Fruit fly (Drosophila melanogaster) whole organism, adult: ENCODE measurements around the gene CG31038.

Source experiments
- CG12768 ChIP-seq: fragments of 200-800 bp; sonication (Bioruptor generic); optimal IDR thresholded peaks from 2 replicates; lab custom pipeline; 2017; ENCODE audit warnings: missing biosample characterization, missing genetic modification characterization, mild to moderate bottlenecking, moderate library complexity, missing genetic modification reagents
- CG14711 ChIP-seq: fragments of 200-800 bp; sonication (Bioruptor generic); optimal IDR thresholded peaks from 2 replicates; lab custom pipeline; 2018; ENCODE audit warnings: missing biosample characterization, mild to moderate bottlenecking, missing genetic modification characterization, moderate library complexity
- CG1620 ChIP-seq: fragments of 200-800 bp; sonication (Bioruptor generic); optimal IDR thresholded peaks from 2 replicates; lab custom pipeline; 2016; ENCODE audit warnings: missing biosample characterization, missing genetic modification characterization
- CG33017 ChIP-seq: fragments of 200-800 bp; sonication (Bioruptor generic); optimal IDR thresholded peaks from 2 replicates; lab custom pipeline; 2018; ENCODE audit warnings: missing biosample characterization, mild to moderate bottlenecking, missing genetic modification characterization, moderate library complexity
- CG5204 ChIP-seq: fragments of 200-800 bp; sonication (Bioruptor generic); optimal IDR thresholded peaks from 2 replicates; lab custom pipeline; 2016; ENCODE audit warnings: missing biosample characterization, missing genetic modification characterization
- CG7045 ChIP-seq: fragments of 200-800 bp; sonication (Bioruptor generic); optimal IDR thresholded peaks from 2 replicates; lab custom pipeline; 2017; ENCODE audit warnings: missing biosample characterization, mild to moderate bottlenecking, missing genetic modification characterization
- CG7101 ChIP-seq: fragments of 200-800 bp; sonication (Bioruptor generic); optimal IDR thresholded peaks from 2 replicates; lab custom pipeline; 2018; ENCODE audit warnings: missing biosample characterization, mild to moderate bottlenecking, missing genetic modification characterization, moderate library complexity
- Clk ChIP-seq: fragments of 200-800 bp; sonication (Bioruptor generic); optimal IDR thresholded peaks from 2 replicates; lab custom pipeline; 2017; ENCODE audit warnings: missing biosample characterization, missing genetic modification characterization
- Crg-1 ChIP-seq: fragments of 200-800 bp; sonication (Bioruptor generic); optimal IDR thresholded peaks from 2 replicates; lab custom pipeline; 2016; ENCODE audit warnings: missing biosample characterization, missing genetic modification characterization
- Hr96 ChIP-seq: fragments of 200-800 bp; sonication (Bioruptor generic); optimal IDR thresholded peaks from 2 replicates; lab custom pipeline; 2016; ENCODE audit warnings: missing biosample characterization, missing genetic modification characterization
- Mnt ChIP-seq: fragments of 200-800 bp; sonication (Bioruptor generic); optimal IDR thresholded peaks from 2 replicates; lab custom pipeline; 2016; ENCODE audit warnings: missing biosample characterization, mild to moderate bottlenecking, missing genetic modification characterization
- bab1 ChIP-seq: fragments of 200-800 bp; sonication (Bioruptor generic); optimal IDR thresholded peaks from 3 replicates; lab custom pipeline; 2019; ENCODE audit warnings: missing biosample characterization, mild to moderate bottlenecking, missing genetic modification characterization, moderate library complexity
- cic ChIP-seq: fragments of 200-800 bp; sonication (Bioruptor generic); optimal IDR thresholded peaks from 2 replicates; lab custom pipeline; 2017; ENCODE audit warnings: missing biosample characterization, mild to moderate bottlenecking, missing genetic modification characterization, moderate library complexity
- cnc ChIP-seq, 2 experiments: fragments of >200 bp; optimal IDR thresholded peaks; 2 replicates each; lab custom pipeline; 2017
- kay ChIP-seq: fragments of 200-800 bp; sonication (Bioruptor generic); peaks from one replicate; lab custom pipeline; 2016; ENCODE audit warnings: missing biosample characterization, missing genetic modification characterization, borderline replicate concordance
- ovo ChIP-seq: fragments of 200-800 bp; sonication (Bioruptor generic); optimal IDR thresholded peaks from 2 replicates; lab custom pipeline; 2016; ENCODE audit warnings: missing biosample characterization, missing genetic modification characterization
- pad ChIP-seq: fragments of 200-800 bp; sonication (Bioruptor generic); optimal IDR thresholded peaks from 3 replicates; lab custom pipeline; 2017; ENCODE audit warnings: missing biosample characterization, missing genetic modification characterization, mild to moderate bottlenecking, moderate library complexity, missing genetic modification reagents
- tj ChIP-seq: fragments of 200-800 bp; sonication (Bioruptor generic); optimal IDR thresholded peaks from 3 replicates; lab custom pipeline; 2017; ENCODE audit warnings: missing biosample characterization, mild to moderate bottlenecking, missing genetic modification characterization, moderate library complexity
- toe ChIP-seq: fragments of 200-800 bp; sonication (Bioruptor generic); optimal IDR thresholded peaks from 2 replicates; lab custom pipeline; 2016; ENCODE audit warnings: missing biosample characterization, missing genetic modification characterization

The CG31038 gene

DNA sequence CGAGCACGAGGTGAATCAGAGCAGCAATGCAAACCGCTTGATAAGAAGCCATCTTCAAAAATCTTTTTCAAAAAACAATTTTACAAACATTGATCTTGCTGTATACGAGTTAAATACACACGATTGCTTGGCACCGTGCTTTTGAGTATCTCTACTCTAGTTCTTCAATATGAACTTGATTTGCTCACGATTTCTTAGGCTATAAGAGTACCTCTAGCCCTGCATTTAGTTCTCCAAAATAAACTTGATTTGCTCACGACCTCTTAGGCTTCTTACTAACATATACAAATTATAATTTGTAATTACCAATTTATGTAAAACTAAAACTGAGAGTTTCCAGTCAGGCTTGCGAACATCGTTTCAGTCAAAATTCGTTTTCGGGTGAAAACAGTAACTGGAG lies 40.7 kb upstream of the CG31038 start, which contains the start of gene CG42592:
CG42592 (minus strand) TSS at position 101 of the 400 bp plus-strand sequence.
- TF ChIP-seq CG12768 (GFP tag; lab: Kevin White, UChicago) (no peak), Mnt (GFP tag; lab: Kevin White, UChicago) (no peak), toe (GFP tag; lab: Kevin White, UChicago) (no peak), cnc (optimal IDR thresholded peaks at IDR 0.05; lab: Kevin White, UChicago) (no peak), pad (GFP tag; lab: Kevin White, UChicago) (no peak), bab1 (GFP tag; lab: Kevin White, UChicago) (no peak), CG5204 (GFP tag; lab: Kevin White, UChicago) (no peak), Clk (GFP tag; lab: Kevin White, UChicago) (no peak), CG7101 (no peak), CG14711 (tag; lab: Kevin White, UChicago) (no peak), kay (GFP tag; lab: Kevin White, UChicago) (no peak)

DNA sequence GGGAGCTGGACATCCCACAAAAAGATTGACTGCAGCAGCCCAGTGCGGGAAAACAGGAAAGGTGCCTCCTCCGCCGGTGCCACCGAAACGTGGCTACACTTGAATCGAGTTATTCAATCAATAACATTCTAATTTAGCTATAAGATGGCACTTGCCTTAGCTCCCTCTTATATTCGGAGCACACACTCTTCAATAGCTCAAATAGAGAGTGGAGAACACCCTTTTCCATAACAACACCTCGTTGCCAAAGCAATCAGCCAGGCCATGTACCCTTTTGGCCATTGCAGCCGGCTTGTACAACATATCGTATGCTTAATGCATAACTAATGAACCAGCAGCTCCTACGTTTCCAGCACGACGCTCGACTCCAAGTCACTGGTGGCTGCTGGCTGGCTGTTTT lies 39.1 kb upstream of the CG31038 start:
- no peak for TF ChIP-seq toe (GFP tag; lab: Kevin White, UChicago)

DNA sequence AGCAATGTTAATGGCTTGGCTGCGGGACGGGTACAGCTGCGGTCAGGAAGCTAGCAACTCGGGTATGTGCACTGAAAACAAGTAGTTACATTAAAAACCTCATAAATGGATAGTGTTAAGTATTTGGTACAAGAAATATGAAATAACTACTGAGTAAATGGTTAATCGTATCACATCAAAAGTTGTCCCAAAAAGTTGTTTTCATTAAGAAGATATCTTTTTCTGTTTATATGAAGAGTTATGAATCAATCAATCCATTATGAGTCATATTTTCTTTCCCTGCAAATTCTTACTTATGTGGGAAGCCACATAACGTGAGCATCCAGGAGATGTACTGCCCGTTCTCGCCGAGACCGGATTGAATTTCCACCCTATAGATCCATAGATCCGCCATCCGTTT lies 38.1 kb upstream of the CG31038 start:
- TF ChIP-seq Clk (GFP tag; lab: Kevin White, UChicago) (no peak), CG7101 (no peak), CG12768 (GFP tag; lab: Kevin White, UChicago) (no peak), bab1 (GFP tag; lab: Kevin White, UChicago) (no peak), CG14711 (tag; lab: Kevin White, UChicago) (no peak), CG33017 (tag; lab: Kevin White, UChicago) (no peak), Crg-1 (GFP tag; lab: Kevin White, UChicago) (no peak), cnc (optimal IDR thresholded peaks at IDR 0.05; lab: Kevin White, UChicago) (no peak), ovo (GFP tag; lab: Kevin White, UChicago) (no peak), Hr96 (GFP tag; lab: Kevin White, UChicago) (no peak), pad (GFP tag; lab: Kevin White, UChicago) (no peak), Mnt (GFP tag; lab: Kevin White, UChicago) (no peak), toe (GFP tag; lab: Kevin White, UChicago) (no peak), CG1620 (GFP tag; lab: Kevin White, UChicago) (no peak)

DNA sequence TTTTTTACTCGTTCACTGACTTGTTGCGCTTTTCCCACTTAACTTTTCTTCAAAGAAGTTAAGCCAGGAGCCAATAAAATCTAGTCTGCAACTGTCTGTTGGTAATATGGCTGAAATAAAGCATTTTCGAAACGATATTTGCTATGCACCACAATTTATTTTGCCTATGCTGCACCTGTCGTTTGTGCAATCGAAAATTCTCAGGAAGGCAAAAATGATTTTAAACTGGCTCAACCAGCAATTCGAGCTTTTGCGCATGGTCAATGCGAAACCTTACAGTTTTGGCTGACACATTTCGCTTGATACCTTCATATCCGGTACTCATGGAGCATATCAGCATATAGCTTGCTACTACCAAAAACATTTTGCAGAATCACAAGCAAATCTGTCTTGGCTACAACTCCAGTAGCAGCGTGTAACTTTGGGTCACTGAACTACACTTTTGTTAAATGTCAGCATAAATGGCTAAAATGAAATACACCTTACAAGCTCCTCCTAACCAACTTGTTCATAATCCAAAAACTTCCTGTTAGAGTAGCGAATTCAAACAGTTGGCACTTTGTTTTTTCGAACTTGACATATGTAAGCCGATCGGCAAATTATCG lies 37.0 kb upstream of the CG31038 start:
- TF ChIP-seq cic (GFP tag; lab: Kevin White, UChicago) (no peak), Crg-1 (GFP tag; lab: Kevin White, UChicago) (no peak), CG12768 (GFP tag; lab: Kevin White, UChicago) (no peak), tj (GFP tag; lab: Kevin White, UChicago) (peak; percentile 95), bab1 (GFP tag; lab: Kevin White, UChicago) (peak; percentile 56)

DNA sequence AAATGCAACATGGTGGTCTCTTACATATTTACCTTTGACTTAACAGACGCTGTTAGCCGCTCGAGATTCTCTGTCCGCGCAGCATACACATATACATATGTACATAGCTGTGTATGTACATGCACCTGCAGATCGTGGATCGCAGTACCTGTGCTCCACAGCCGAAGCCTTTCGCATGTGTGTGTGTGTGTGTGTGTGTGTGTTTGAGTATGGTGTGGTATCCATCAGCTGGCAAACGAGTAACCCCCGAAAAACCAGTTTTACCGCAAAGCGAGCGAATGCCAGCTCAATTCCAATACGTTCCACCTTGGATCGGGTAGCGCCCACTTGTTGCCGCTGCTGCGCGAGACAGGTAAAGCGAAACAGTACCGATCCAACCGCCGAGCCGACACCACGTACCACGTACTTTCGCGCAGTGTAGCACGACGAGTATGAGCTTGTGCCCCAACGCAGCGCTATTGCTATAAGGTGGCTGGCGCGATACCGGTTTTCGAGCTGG lies 35.5 kb upstream of the CG31038 start, which contains the start of gene Cad99C:
Cad99C (plus strand) TSS at position 365 of the 499 bp plus-strand sequence.
- TF ChIP-seq tj (GFP tag; lab: Kevin White, UChicago) (peak; percentile 46), ovo (GFP tag; lab: Kevin White, UChicago) (peak; percentile 5), kay (GFP tag; lab: Kevin White, UChicago) (no peak)

DNA sequence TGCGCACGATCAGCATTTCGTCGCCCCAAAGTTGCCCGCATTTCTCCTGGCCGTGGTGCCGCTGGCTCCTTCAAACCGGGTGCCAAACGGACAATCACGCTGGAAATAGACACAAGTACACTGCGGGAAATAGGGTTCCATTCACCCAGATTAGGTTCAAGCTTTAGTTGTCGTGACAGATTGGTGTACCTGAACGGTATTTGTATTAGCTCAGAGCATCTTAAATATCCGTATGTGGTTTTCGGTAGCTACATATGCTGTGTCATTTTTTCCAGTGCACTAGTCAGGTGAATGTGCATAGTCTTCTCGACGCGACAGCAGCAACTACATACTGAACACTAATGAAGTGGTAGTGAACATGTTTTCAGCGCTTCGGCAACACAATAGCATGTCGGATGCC lies 29.7 kb upstream of the CG31038 start:
- TF ChIP-seq CG12768 (GFP tag; lab: Kevin White, UChicago) (no peak), CG5204 (GFP tag; lab: Kevin White, UChicago) (no peak), Crg-1 (GFP tag; lab: Kevin White, UChicago) (no peak), CG33017 (tag; lab: Kevin White, UChicago) (no peak), CG7045 (GFP tag; lab: Kevin White, UChicago) (no peak), toe (GFP tag; lab: Kevin White, UChicago) (no peak), CG1620 (GFP tag; lab: Kevin White, UChicago) (no peak), CG7101 (no peak), Clk (GFP tag; lab: Kevin White, UChicago) (no peak)

DNA sequence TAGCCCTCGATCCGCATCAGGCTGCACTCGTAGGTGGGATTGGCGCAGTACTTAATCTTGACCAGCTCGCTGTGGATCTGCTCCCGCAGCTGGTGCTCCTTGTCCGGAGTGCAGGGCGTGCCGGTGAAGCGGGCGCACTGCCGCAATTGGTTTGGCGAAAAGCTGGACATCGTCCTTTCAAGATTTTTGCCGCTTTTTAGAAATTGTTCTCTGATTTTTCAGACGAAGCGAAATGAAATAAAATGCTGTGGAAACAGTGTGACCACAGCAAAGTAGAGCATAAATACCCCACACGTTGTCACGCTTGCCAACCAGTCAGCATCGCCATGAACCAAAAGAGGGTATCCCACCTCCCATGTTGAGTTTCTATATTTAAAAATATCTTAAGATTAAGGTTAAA lies 19.6 kb upstream of the CG31038 start, which contains the start of gene dgt1:
dgt1 (minus strand) TSS at position 264 of the 400 bp plus-strand sequence.
- TF ChIP-seq tj (GFP tag; lab: Kevin White, UChicago) (no peak), Mnt (GFP tag; lab: Kevin White, UChicago) (peak; percentile 42), bab1 (GFP tag; lab: Kevin White, UChicago) (peak; percentile 22), CG7045 (GFP tag; lab: Kevin White, UChicago) (no peak)
